Fruit fly (Drosophila melanogaster) whole organism, embryonic: Measurements from ENCODE around the gene hog.

Experiments used
- B-H2 ChIP-seq: fragments of 200-800 bp; sonication (Bioruptor generic); optimal IDR thresholded peaks from 2 replicates; lab custom pipeline; 2018; ENCODE audit warnings: missing biosample characterization, mild to moderate bottlenecking, missing genetic modification characterization
- BtbVII ChIP-seq: fragments of 200-800 bp; sonication (Bioruptor generic); optimal IDR thresholded peaks from 3 replicates; lab custom pipeline; 2017; ENCODE audit warnings: missing biosample characterization, mild to moderate bottlenecking, missing genetic modification characterization
- CG11723 ChIP-seq: fragments of 200-800 bp; sonication (Bioruptor generic); optimal IDR thresholded peaks from 2 replicates; lab custom pipeline; 2017; ENCODE audit warnings: missing biosample characterization, mild to moderate bottlenecking, missing genetic modification characterization
- CG13296 ChIP-seq: fragments of 200-800 bp; sonication (Bioruptor generic); optimal IDR thresholded peaks from 3 replicates; lab custom pipeline; 2018; ENCODE audit warnings: missing biosample characterization, mild to moderate bottlenecking, missing genetic modification characterization
- CG14710 ChIP-seq: fragments of 200-800 bp; sonication (Bioruptor generic); optimal IDR thresholded peaks from 3 replicates; lab custom pipeline; 2019; ENCODE audit warnings: missing biosample characterization, mild to moderate bottlenecking, missing genetic modification characterization, moderate library complexity
- CG1529 ChIP-seq: fragments of 200-800 bp; sonication (Bioruptor generic); optimal IDR thresholded peaks from 3 replicates; lab custom pipeline; 2018; ENCODE audit warnings: missing biosample characterization, missing genetic modification characterization
- CG15514 ChIP-seq: fragments of 200-800 bp; sonication (Bioruptor generic); optimal IDR thresholded peaks from 3 replicates; lab custom pipeline; 2017; ENCODE audit warnings: missing biosample characterization, missing genetic modification characterization, mild to moderate bottlenecking, moderate library complexity, missing genetic modification reagents
- CG17612 ChIP-seq: fragments of 200-800 bp; sonication (Bioruptor generic); IDR thresholded peaks from 2 replicates; pipeline ENCODE4 v1.3.6; 2022; ENCODE audit warnings: missing biosample characterization, missing genetic modification characterization
- CG18476 ChIP-seq: fragments of 200-800 bp; sonication (Bioruptor generic); optimal IDR thresholded peaks from 2 replicates; lab custom pipeline; 2016; ENCODE audit warnings: missing biosample characterization, mild to moderate bottlenecking, missing genetic modification characterization
- CG30431 ChIP-seq: fragments of 200-800 bp; sonication (Bioruptor generic); optimal IDR thresholded peaks from 2 replicates; lab custom pipeline; 2017; ENCODE audit warnings: missing biosample characterization, missing genetic modification characterization
- CG3163 ChIP-seq: fragments of 200-800 bp; sonication (Bioruptor generic); optimal IDR thresholded peaks from 3 replicates; lab custom pipeline; 2016; ENCODE audit warnings: missing biosample characterization, missing genetic modification characterization
- CG3407 ChIP-seq: fragments of 200-800 bp; sonication (Bioruptor generic); optimal IDR thresholded peaks from 2 replicates; lab custom pipeline; 2018; ENCODE audit warnings: missing biosample characterization, mild to moderate bottlenecking, missing genetic modification characterization
- CG4404 ChIP-seq: fragments of 200-800 bp; sonication (Bioruptor generic); IDR thresholded peaks from 2 replicates; pipeline ENCODE4 v1.3.6; 2022; ENCODE audit warnings: missing biosample characterization, missing genetic modification characterization
- CG6175 ChIP-seq: fragments of 200-800 bp; sonication (Bioruptor generic); IDR thresholded peaks from 3 replicates; pipeline ENCODE4 v1.3.6; 2022; ENCODE audit warnings: missing biosample characterization, missing genetic modification characterization
- CG8765 ChIP-seq: fragments of 200-800 bp; sonication (Bioruptor generic); IDR thresholded peaks from 2 replicates; pipeline ENCODE4 v1.3.6; 2022; ENCODE audit warnings: missing biosample characterization, missing genetic modification characterization
- CTCF ChIP-seq: fragments of 200-800 bp; sonication (Bioruptor generic); optimal IDR thresholded peaks from 2 replicates; lab custom pipeline; 2017; ENCODE audit warnings: missing biosample characterization, mild to moderate bottlenecking, missing genetic modification characterization, moderate library complexity
- CkIIα-i1 ChIP-seq: fragments of 200-800 bp; sonication (Bioruptor generic); IDR thresholded peaks from 2 replicates; pipeline ENCODE4 v1.3.6; 2022; ENCODE audit warnings: missing biosample characterization, missing genetic modification characterization
- D19B ChIP-seq: fragments of 200-800 bp; sonication (Bioruptor generic); optimal IDR thresholded peaks from 2 replicates; lab custom pipeline; 2017; ENCODE audit warnings: missing biosample characterization, mild to moderate bottlenecking, missing genetic modification characterization
- E2f1 ChIP-seq: fragments of 200-800 bp; sonication (Bioruptor generic); IDR thresholded peaks from 2 replicates; pipeline ENCODE4 v1.3.6; 2022; ENCODE audit warnings: missing biosample characterization, missing genetic modification characterization
- Ets65A ChIP-seq: fragments of 200-800 bp; sonication (Bioruptor generic); peaks from one replicate; lab custom pipeline; 2016; ENCODE audit warnings: missing biosample characterization, missing genetic modification characterization
- Ets97D ChIP-seq: fragments of 200-800 bp; sonication (Bioruptor generic); optimal IDR thresholded peaks from 3 replicates; lab custom pipeline; 2016; ENCODE audit warnings: missing biosample characterization, missing genetic modification characterization
- Fer3 ChIP-seq: fragments of 200-800 bp; sonication (Bioruptor generic); optimal IDR thresholded peaks from 2 replicates; lab custom pipeline; 2018; ENCODE audit warnings: missing biosample characterization, mild to moderate bottlenecking, missing genetic modification characterization, moderate library complexity
- Hr78 ChIP-seq, 2 experiments: fragments of 200-800 bp in 1 of 2; fragments of >200 bp in 1 of 2; sonication (Bioruptor generic) in 1 of 2; optimal IDR thresholded peaks; 2 replicates each; lab custom pipeline; 2017 to 2019; ENCODE audit warnings: missing biosample characterization in 2 of 2, missing genetic modification characterization in 2 of 2, mild to moderate bottlenecking in 1 of 2, moderate library complexity in 1 of 2
- MBD-R2 ChIP-seq: fragments of 200-800 bp; sonication (Bioruptor generic); IDR thresholded peaks from 2 replicates; pipeline ENCODE4 v1.3.6; 2022; ENCODE audit warnings: missing biosample characterization, missing genetic modification characterization
- Myb ChIP-seq: fragments of 200-800 bp; sonication (Bioruptor generic); optimal IDR thresholded peaks from 2 replicates; lab custom pipeline; 2016; ENCODE audit warnings: missing biosample characterization, missing genetic modification characterization
- NFAT ChIP-seq: fragments of 200-800 bp; sonication (Bioruptor generic); IDR thresholded peaks from 2 replicates; pipeline ENCODE4 v1.3.6; 2022; ENCODE audit warnings: missing biosample characterization, missing genetic modification characterization
- NK7.1 ChIP-seq: fragments of 200-800 bp; sonication (Bioruptor generic); optimal IDR thresholded peaks from 3 replicates; lab custom pipeline; 2016; ENCODE audit warnings: missing biosample characterization, missing genetic modification characterization
- Oaz ChIP-seq: fragments of 200-800 bp; sonication (Bioruptor generic); IDR thresholded peaks from 2 replicates; pipeline ENCODE4 v1.3.6; 2022; ENCODE audit warnings: missing biosample characterization, missing genetic modification characterization
- Rfx ChIP-seq: fragments of 200-800 bp; sonication (Bioruptor generic); IDR thresholded peaks from 2 replicates; pipeline ENCODE4 v1.3.6; 2022; ENCODE audit warnings: missing biosample characterization, missing genetic modification characterization
- Sin3A ChIP-seq: fragments of >200 bp; optimal IDR thresholded peaks from 2 replicates; lab custom pipeline; 2018
- Spps ChIP-seq: fragments of 200-800 bp; sonication (Bioruptor generic); optimal IDR thresholded peaks from 2 replicates; lab custom pipeline; 2018; ENCODE audit warnings: missing biosample characterization, mild to moderate bottlenecking, missing genetic modification characterization
- aop ChIP-seq: fragments of 200-800 bp; sonication (Bioruptor generic); IDR thresholded peaks from 2 replicates; pipeline ENCODE4 v1.3.6; 2022; ENCODE audit warnings: missing biosample characterization, missing genetic modification characterization
- ase ChIP-seq: fragments of 200-800 bp; sonication (Bioruptor generic); IDR thresholded peaks from 3 replicates; pipeline ENCODE4 v1.3.6; 2022; ENCODE audit warnings: missing biosample characterization, missing genetic modification characterization
- btn ChIP-seq: fragments of 200-800 bp; sonication (Bioruptor generic); optimal IDR thresholded peaks from 2 replicates; lab custom pipeline; 2016; ENCODE audit warnings: missing biosample characterization, missing genetic modification characterization
- ci ChIP-seq: fragments of 200-800 bp; sonication (Bioruptor generic); IDR thresholded peaks from 3 replicates; pipeline ENCODE4 v1.3.6; 2022; ENCODE audit warnings: missing biosample characterization, missing genetic modification characterization
- croc ChIP-seq: fragments of 200-800 bp; sonication (Bioruptor generic); conservative IDR thresholded peaks from 3 replicates; pipeline ENCODE4 v1.3.6; 2022; ENCODE audit warnings: missing biosample characterization, missing genetic modification characterization
- crp ChIP-seq, 2 experiments: fragments of 200-800 bp; sonication (Bioruptor generic); optimal IDR thresholded peaks; 2 replicates in 1 of 2; 3 replicates in 1 of 2; lab custom pipeline; 2017; ENCODE audit warnings: missing biosample characterization in 2 of 2, missing genetic modification characterization in 2 of 2, mild to moderate bottlenecking in 1 of 2, moderate library complexity in 1 of 2
- danr ChIP-seq: fragments of 200-800 bp; sonication (Bioruptor generic); IDR thresholded peaks from 2 replicates; pipeline ENCODE4 v1.3.6; 2022; ENCODE audit warnings: missing biosample characterization, missing genetic modification characterization
- disco-r ChIP-seq: fragments of 200-800 bp; sonication (Bioruptor generic); optimal IDR thresholded peaks from 2 replicates; lab custom pipeline; 2016; ENCODE audit warnings: missing biosample characterization, missing genetic modification characterization
- dmrt99B ChIP-seq: fragments of 200-800 bp; sonication (Bioruptor generic); optimal IDR thresholded peaks from 2 replicates; lab custom pipeline; 2018; ENCODE audit warnings: missing biosample characterization, mild to moderate bottlenecking, missing genetic modification characterization, moderate library complexity
- grau ChIP-seq: fragments of 200-800 bp; optimal IDR thresholded peaks from 3 replicates; lab custom pipeline; 2019; ENCODE audit warnings: missing biosample characterization, mild to moderate bottlenecking, missing genetic modification characterization, moderate library complexity
- ind ChIP-seq: fragments of 200-800 bp; sonication (Bioruptor generic); optimal IDR thresholded peaks from 3 replicates; lab custom pipeline; 2016; ENCODE audit warnings: missing biosample characterization, missing genetic modification characterization
- ken ChIP-seq: fragments of 200-800 bp; sonication (Bioruptor generic); IDR thresholded peaks from 3 replicates; pipeline ENCODE4 v1.3.6; 2022; ENCODE audit warnings: missing biosample characterization, missing genetic modification characterization
- onecut ChIP-seq: fragments of 200-800 bp; sonication (Bioruptor generic); IDR thresholded peaks from 2 replicates; pipeline ENCODE4 v1.3.6; 2022; ENCODE audit warnings: missing biosample characterization, missing genetic modification characterization
- pfk ChIP-seq: fragments of 200-800 bp; sonication (Bioruptor generic); optimal IDR thresholded peaks from 2 replicates; lab custom pipeline; 2018; ENCODE audit warnings: missing biosample characterization, mild to moderate bottlenecking, missing genetic modification characterization, moderate library complexity
- pita ChIP-seq: fragments of 200-800 bp; sonication (Bioruptor generic); optimal IDR thresholded peaks from 2 replicates; lab custom pipeline; 2017; ENCODE audit warnings: missing biosample characterization, mild to moderate bottlenecking, missing genetic modification characterization
- row ChIP-seq: fragments of 200-800 bp; sonication (Bioruptor generic); IDR thresholded peaks from 3 replicates; pipeline ENCODE4 v1.3.6; 2022; ENCODE audit warnings: missing biosample characterization, missing genetic modification characterization
- so ChIP-seq: fragments of 200-800 bp; sonication (Bioruptor generic); IDR thresholded peaks from 3 replicates; pipeline ENCODE4 v1.3.6; 2022; ENCODE audit warnings: missing biosample characterization, missing genetic modification characterization
- sug ChIP-seq: fragments of 200-800 bp; optimal IDR thresholded peaks from 2 replicates; lab custom pipeline; 2019; ENCODE audit warnings: missing biosample characterization, mild to moderate bottlenecking, missing genetic modification characterization, moderate library complexity
- tap ChIP-seq: fragments of 200-800 bp; optimal IDR thresholded peaks from 3 replicates; lab custom pipeline; 2019; ENCODE audit warnings: missing biosample characterization, mild to moderate bottlenecking, missing genetic modification characterization, moderate library complexity
- tio ChIP-seq: fragments of 200-800 bp; sonication (Bioruptor generic); optimal IDR thresholded peaks from 2 replicates; lab custom pipeline; 2017; ENCODE audit warnings: missing biosample characterization, missing genetic modification characterization, inconsistent platforms
- vvl ChIP-seq: fragments of 200-800 bp; sonication (Bioruptor generic); IDR thresholded peaks from 2 replicates; pipeline ENCODE4 v1.3.6; 2022; ENCODE audit warnings: missing biosample characterization, missing genetic modification characterization

The hog gene

DNA sequence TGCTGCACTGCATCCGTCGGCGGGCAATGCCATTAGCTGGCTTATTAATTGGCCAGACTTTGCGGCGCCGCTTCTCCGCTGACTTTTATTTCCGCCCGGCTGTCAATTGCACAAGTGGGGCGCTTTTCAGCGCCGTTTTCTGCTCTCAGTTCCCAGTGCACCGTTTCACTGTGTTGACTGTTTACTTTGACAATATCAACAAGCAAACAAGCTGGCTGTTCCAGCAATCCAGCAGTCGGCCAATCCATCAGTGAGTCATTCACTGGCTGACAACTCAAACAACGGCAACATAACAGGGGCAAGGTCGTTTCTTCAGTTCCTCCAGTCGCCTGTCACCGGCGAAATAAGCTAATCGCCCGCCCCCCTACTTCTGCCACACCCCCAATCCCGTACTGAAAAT lies 1.5 kb downstream of the hog start (continued):
- TF ChIP-seq so (GFP tag; lab: Robert Waterston, UW) (peak; percentile 84), tap (peak; percentile 74), crp (GFP tag; optimal IDR thresholded peaks at IDR 0.05; lab: Kevin White, UChicago) (peak in 1 of 2 experiments; percentile 43), CG4404 (GFP tag; lab: Robert Waterston, UW) (peak; percentile 33; the same call in 1 of the 2 replicates), grau (peak; percentile 49), ken (GFP tag; lab: Robert Waterston, UW) (peak; percentile 62; the same call in 2 of the 3 replicates), CG6175 (no peak), D19B (GFP tag; lab: Kevin White, UChicago) (peak; percentile 16), Oaz (peak; percentile 52; the same call in 1 of the 2 replicates), Spps (tag; lab: Kevin White, UChicago) (peak; percentile 62), Sin3A (lab: Kevin White, UChicago) (no peak), Hr78 (GFP tag; optimal IDR thresholded peaks at IDR 0.05; lab: Kevin White, UChicago) (no peak), CG15514 (GFP tag; lab: Kevin White, UChicago) (peak; percentile 83), NK7.1 (GFP tag; lab: Kevin White, UChicago) (peak; percentile 73), dmrt99B (tag; lab: Kevin White, UChicago) (peak; percentile 85), Fer3 (tag; lab: Kevin White, UChicago) (peak; percentile 77), vvl (GFP tag; lab: Robert Waterston, UW) (peak; percentile 82), CG3163 (GFP tag; lab: Kevin White, UChicago) (peak; percentile 35), tio (GFP tag; lab: Kevin White, UChicago) (peak; percentile 69), ase (peak; percentile 78; the same call in 2 of the 3 replicates), Ets65A (peak; percentile 92), row (GFP tag; lab: Robert Waterston, UW) (0 out of 3 replicates have a peak, but pooled peaks have one; percentile 15), CkIIα-i1 (GFP tag; lab: Robert Waterston, UW) (peak; percentile 47; the same call in 1 of the 2 replicates), danr (peak; percentile 39; the same call in 1 of the 2 replicates), Myb (peak; percentile 37), CG1529 (GFP tag; lab: Kevin White, UChicago) (peak; percentile 84), CG11723 (GFP tag; lab: Kevin White, UChicago) (peak; percentile 82), B-H2 (GFP tag; lab: Kevin White, UChicago) (no peak), CG17612 (GFP tag; lab: Robert Waterston, UW) (0 out of 2 replicates have a peak, but pooled peaks have one; percentile 47), onecut (peak; percentile 86), MBD-R2 (peak; percentile 24; the same call in 1 of the 2 replicates), Rfx (peak; percentile 74), CG30431 (GFP tag; lab: Kevin White, UChicago) (peak; percentile 63), BtbVII (peak; percentile 88), ci (peak; percentile 94), croc (GFP tag; lab: Robert Waterston, UW) (peak; percentile 47), disco-r (GFP tag; lab: Kevin White, UChicago) (peak; percentile 37), Ets97D (GFP tag; lab: Kevin White, UChicago) (peak; percentile 33), pita (GFP tag; lab: Kevin White, UChicago) (no peak), CG18476 (GFP tag; lab: Kevin White, UChicago) (peak; percentile 51), sug (peak; percentile 45), CG8765 (GFP tag; lab: Robert Waterston, UW) (no peak), CG13296 (GFP tag; lab: Kevin White, UChicago) (peak; percentile 85), CG3407 (GFP tag; lab: Kevin White, UChicago) (peak; percentile 93), aop (GFP tag; lab: Robert Waterston, UW) (no peak), E2f1 (GFP tag; lab: Robert Waterston, UW) (peak; percentile 59; the same call in 1 of the 2 replicates), ind (peak; percentile 35), CG14710 (peak; percentile 63), btn (peak; percentile 85), NFAT (GFP tag; lab: Robert Waterston, UW) (peak; percentile 57), CTCF (GFP tag; lab: Kevin White, UChicago) (peak; percentile 63), pfk (GFP tag; lab: Kevin White, UChicago) (peak; percentile 26)
